Worm (Caenorhabditis elegans): ENCODE measurements around the gene srh-69.

Gene srh-69

ce11 chrII:12502784-12503183 lies 11.7 kb downstream of the srh-69 start, which contains the start of gene ador-1:
TSS of gene ador-1 (minus strand) at chrII:12502884.
- TF ChIP-seq ceh-31 (tag; optimal IDR thresholded peaks at IDR 0.05) (no peak), F13H6.1 (tag; optimal IDR thresholded peaks at IDR 0.05) (no peak), unc-42 (tag; optimal IDR thresholded peaks at IDR 0.05) (no peak)

- TF ChIP-seq fkh-10 (GFP tag; optimal IDR thresholded peaks at IDR 0.05) (no peak), tbx-7 (tag; optimal IDR thresholded peaks at IDR 0.05) (no peak), unc-42 (tag; optimal IDR thresholded peaks at IDR 0.05) (peak; percentile 92), sdc-2 (tag; optimal IDR thresholded peaks at IDR 0.05) (no peak)
Observed at ce11 chrII:12499969-12500368, 14.6 kb downstream of the srh-69 start.

- no peak for TF ChIP-seq hlh-8 (tag; optimal IDR thresholded peaks at IDR 0.05)
- no peak for TF ChIP-seq lin-11 (tag; optimal IDR thresholded peaks at IDR 0.05)
- no peak for TF ChIP-seq ceh-6 (GFP tag; optimal IDR thresholded peaks at IDR 0.05)
- no peak for TF ChIP-seq ceh-48 (tag; optimal IDR thresholded peaks at IDR 0.05)
- TF ChIP-seq nfya-1 (tag; optimal IDR thresholded peaks at IDR 0.05) = no peak
- no peak for TF ChIP-seq ceh-2 (tag; optimal IDR thresholded peaks at IDR 0.05)
- TF ChIP-seq che-1 (tag; optimal IDR thresholded peaks at IDR 0.05) = no peak
- TF ChIP-seq odd-2 (tag; optimal IDR thresholded peaks at IDR 0.05) = no peak
- TF ChIP-seq eyg-1 (tag; optimal IDR thresholded peaks at IDR 0.05) = no peak
- no peak for TF ChIP-seq pax-1 (tag; optimal IDR thresholded peaks at IDR 0.05)
- TF ChIP-seq unc-86 (tag; optimal IDR thresholded peaks at IDR 0.05) = no peak
- TF ChIP-seq tbx-2 (tag; optimal IDR thresholded peaks at IDR 0.05) = no peak
- no peak for TF ChIP-seq pha-2 (tag; optimal IDR thresholded peaks at IDR 0.05)
- TF ChIP-seq ref-2 (tag; optimal IDR thresholded peaks at IDR 0.05) = no peak
- TF ChIP-seq npax-4 (tag; optimal IDR thresholded peaks at IDR 0.05) = no peak
- no peak for TF ChIP-seq zip-5 (tag; optimal IDR thresholded peaks at IDR 0.05)
- TF ChIP-seq T23F11.4 (GFP tag; optimal IDR thresholded peaks at IDR 0.05) = no peak
- TF ChIP-seq ceh-9 (tag; optimal IDR thresholded peaks at IDR 0.05) = no peak
- no peak for TF ChIP-seq fkh-10 (GFP tag; optimal IDR thresholded peaks at IDR 0.05)
Observed at ce11 chrII:12496981-12497380, 17.5 kb downstream of the srh-69 start, which contains the start of gene T21B4.3. TSS of gene T21B4.3 (minus strand) at chrII:12497081.

- TF ChIP-seq sdc-2 (tag; optimal IDR thresholded peaks at IDR 0.05) = peak; percentile 89
- peak; percentile 75 for TF ChIP-seq mec-3 (tag; optimal IDR thresholded peaks at IDR 0.05; ENCODE audit: borderline replicate concordance)
- no peak for TF ChIP-seq pros-1 (tag; optimal IDR thresholded peaks at IDR 0.05)
- TF ChIP-seq ceh-14 (tag; optimal IDR thresholded peaks at IDR 0.05) = peak; percentile 96
- TF ChIP-seq ceh-22 (tag; optimal IDR thresholded peaks at IDR 0.05) = no peak
- peak; percentile 87 for TF ChIP-seq lin-11 (tag; optimal IDR thresholded peaks at IDR 0.05)
- peak; percentile 96 for TF ChIP-seq elt-2 (tag; optimal IDR thresholded peaks at IDR 0.05)
- peak; percentile 46 for TF ChIP-seq hlh-30 (tag; optimal IDR thresholded peaks at IDR 0.05; ENCODE audit: insufficient read depth)
- peak; percentile 85 for TF ChIP-seq F13H6.1 (tag; optimal IDR thresholded peaks at IDR 0.05)
- peak; percentile 95 for TF ChIP-seq K02D7.2 (tag; optimal IDR thresholded peaks at IDR 0.05)
- TF ChIP-seq ceh-2 (tag; optimal IDR thresholded peaks at IDR 0.05) = peak; percentile 88
- TF ChIP-seq dve-1 (tag; optimal IDR thresholded peaks at IDR 0.05) = peak; percentile 81
- TF ChIP-seq ceh-45 (GFP tag; IDR thresholded peaks at IDR 0.05) = peak; percentile 96
- peak; percentile 83 for TF ChIP-seq zip-5 (tag; optimal IDR thresholded peaks at IDR 0.05)
- TF ChIP-seq pax-1 (tag; optimal IDR thresholded peaks at IDR 0.05) = no peak
- peak; percentile 89 for TF ChIP-seq pag-3 (tag; optimal IDR thresholded peaks at IDR 0.05; ENCODE audit: borderline replicate concordance)
- TF ChIP-seq T23F11.4 (GFP tag; optimal IDR thresholded peaks at IDR 0.05) = peak; percentile 97
- TF ChIP-seq ceh-31 (tag; optimal IDR thresholded peaks at IDR 0.05) = peak; percentile 86
- peak; percentile 93 for TF ChIP-seq syd-9 (tag; optimal IDR thresholded peaks at IDR 0.05)
- TF ChIP-seq ceh-30 (tag; optimal IDR thresholded peaks at IDR 0.05) = peak; percentile 3
- peak; percentile 94 for TF ChIP-seq hlh-13 (GFP tag; optimal IDR thresholded peaks at IDR 0.05)
- TF ChIP-seq pha-4 (tag; optimal IDR thresholded peaks at IDR 0.05) = no peak
- peak; percentile 84 for TF ChIP-seq nfya-1 (tag; optimal IDR thresholded peaks at IDR 0.05)
- peak; percentile 91 for TF ChIP-seq hlh-15 (tag; optimal IDR thresholded peaks at IDR 0.05)
- peak; percentile 86 for TF ChIP-seq pqm-1 (tag; optimal IDR thresholded peaks at IDR 0.05)
- peak; percentile 78 for TF ChIP-seq ets-4 (tag; optimal IDR thresholded peaks at IDR 0.05)
- TF ChIP-seq sox-2 (GFP tag; IDR thresholded peaks at IDR 0.05) = peak; percentile 92
- no peak for TF ChIP-seq unc-55 (GFP tag; optimal IDR thresholded peaks at IDR 0.05)
- TF ChIP-seq fkh-6 (tag; optimal IDR thresholded peaks at IDR 0.05) = peak; percentile 95
- peak; percentile 88 for TF ChIP-seq npax-4 (tag; optimal IDR thresholded peaks at IDR 0.05)
- TF ChIP-seq C38D4.7 (GFP tag; optimal IDR thresholded peaks at IDR 0.05) = peak; percentile 90
Observed at ce11 chrII:12494556-12495131, 19.9 kb downstream of the srh-69 start, which contains the start of gene col-85. TSS of gene col-85 (minus strand) at chrII:12495095.
